Fruit fly (Drosophila melanogaster) whole organism, embryonic: ENCODE measurements around the gene Sry-alpha.

Experiments
- ATbp ChIP-seq: fragments of 200-800 bp; sonication (Bioruptor generic); optimal IDR thresholded peaks from 2 replicates; lab custom pipeline; 2017; ENCODE audit warnings: missing biosample characterization, mild to moderate bottlenecking, missing genetic modification characterization, missing genetic modification reagents
- Adf1 ChIP-seq: fragments of 200-800 bp; sonication (Bioruptor generic); IDR thresholded peaks from 2 replicates; pipeline ENCODE4 v1.3.6; 2022; ENCODE audit warnings: missing biosample characterization, missing genetic modification characterization
- Bgb ChIP-seq: fragments of 200-800 bp; sonication (Bioruptor generic); IDR thresholded peaks from 2 replicates; pipeline ENCODE4 v1.3.6; 2022; ENCODE audit warnings: missing biosample characterization, missing genetic modification characterization; ENCODE audit not compliant: partially characterized antibody
- CG10321 ChIP-seq: fragments of 200-800 bp; sonication (Bioruptor generic); IDR thresholded peaks from 2 replicates; pipeline ENCODE4 v1.3.6; 2022; ENCODE audit warnings: missing biosample characterization, missing genetic modification characterization
- CG10543 ChIP-seq: fragments of 200-800 bp; sonication (Bioruptor generic); optimal IDR thresholded peaks from 3 replicates; lab custom pipeline; 2017; ENCODE audit warnings: missing biosample characterization, mild to moderate bottlenecking, missing genetic modification characterization, moderate library complexity
- CG10654 ChIP-seq: fragments of 200-800 bp; sonication (Bioruptor generic); optimal IDR thresholded peaks from 2 replicates; lab custom pipeline; 2016; ENCODE audit warnings: missing biosample characterization, missing genetic modification characterization
- CG10979 ChIP-seq: fragments of 200-800 bp; sonication (Bioruptor generic); optimal IDR thresholded peaks from 2 replicates; lab custom pipeline; 2018; ENCODE audit warnings: missing biosample characterization, mild to moderate bottlenecking, missing genetic modification characterization, moderate library complexity
- CG12744 ChIP-seq: fragments of 200-800 bp; sonication (Bioruptor generic); optimal IDR thresholded peaks from 2 replicates; lab custom pipeline; 2016; ENCODE audit warnings: missing biosample characterization, missing genetic modification characterization
- CG14965 ChIP-seq: fragments of 200-800 bp; sonication (Bioruptor generic); optimal IDR thresholded peaks from 2 replicates; lab custom pipeline; 2016; ENCODE audit warnings: missing biosample characterization, missing genetic modification characterization, borderline replicate concordance
- CG15479 ChIP-seq: fragments of 200-800 bp; sonication (Bioruptor generic); optimal IDR thresholded peaks from 3 replicates; lab custom pipeline; 2019; ENCODE audit warnings: missing biosample characterization, mild to moderate bottlenecking, missing genetic modification characterization, moderate library complexity
- CG16779 ChIP-seq: fragments of 200-800 bp; sonication (Bioruptor generic); IDR thresholded peaks from 2 replicates; pipeline ENCODE4 v1.3.6; 2022; ENCODE audit warnings: missing biosample characterization, missing genetic modification characterization
- CG17361 ChIP-seq: fragments of 200-800 bp; sonication (Bioruptor generic); IDR thresholded peaks from 3 replicates; pipeline ENCODE4 v1.3.6; 2022; ENCODE audit warnings: missing biosample characterization, missing genetic modification characterization
- CG17829 ChIP-seq: fragments of 200-800 bp; optimal IDR thresholded peaks from 2 replicates; lab custom pipeline; 2019; ENCODE audit warnings: missing biosample characterization, mild to moderate bottlenecking, missing genetic modification characterization, moderate library complexity
- CG18011 ChIP-seq: fragments of 200-800 bp; sonication (Bioruptor generic); optimal IDR thresholded peaks from 2 replicates; lab custom pipeline; 2017; ENCODE audit warnings: missing biosample characterization, missing genetic modification characterization, mild to moderate bottlenecking, moderate library complexity, missing genotype
- CG2129 ChIP-seq: fragments of 200-800 bp; sonication (Bioruptor generic); IDR thresholded peaks from 2 replicates; pipeline ENCODE4 v1.3.6; 2022; ENCODE audit warnings: missing biosample characterization, missing genetic modification characterization; ENCODE audit not compliant: partially characterized antibody
- CG2889 ChIP-seq: fragments of 200-800 bp; sonication (Bioruptor generic); IDR thresholded peaks from 3 replicates; pipeline ENCODE4 v1.3.6; 2022; ENCODE audit warnings: missing biosample characterization, missing genetic modification characterization
- CG30403 ChIP-seq: fragments of 200-800 bp; sonication (Bioruptor generic); optimal IDR thresholded peaks from 3 replicates; lab custom pipeline; 2016; ENCODE audit warnings: missing biosample characterization, missing genetic modification characterization
- CG32532 ChIP-seq: fragments of 200-800 bp; sonication (Bioruptor generic); IDR thresholded peaks from 2 replicates; pipeline ENCODE4 v1.3.6; 2022; ENCODE audit warnings: missing biosample characterization, missing genetic modification characterization
- CG4820 ChIP-seq: fragments of 200-800 bp; sonication (Bioruptor generic); optimal IDR thresholded peaks from 3 replicates; lab custom pipeline; 2016; ENCODE audit warnings: missing biosample characterization, missing genetic modification characterization
- CG6175 ChIP-seq: fragments of 200-800 bp; sonication (Bioruptor generic); IDR thresholded peaks from 3 replicates; pipeline ENCODE4 v1.3.6; 2022; ENCODE audit warnings: missing biosample characterization, missing genetic modification characterization
- CG8281 ChIP-seq: fragments of 200-800 bp; sonication (Bioruptor generic); optimal IDR thresholded peaks from 2 replicates; lab custom pipeline; 2018; ENCODE audit warnings: missing biosample characterization, mild to moderate bottlenecking, missing genetic modification characterization, moderate library complexity
- CG9817 ChIP-seq: fragments of 200-800 bp; sonication (Bioruptor generic); optimal IDR thresholded peaks from 2 replicates; lab custom pipeline; 2018; ENCODE audit warnings: missing biosample characterization, mild to moderate bottlenecking, missing genetic modification characterization, moderate library complexity
- CrebB ChIP-seq: fragments of 200-800 bp; sonication (Bioruptor generic); optimal IDR thresholded peaks from 3 replicates; lab custom pipeline; 2018; ENCODE audit warnings: missing biosample characterization, mild to moderate bottlenecking, missing genetic modification characterization
- Ets65A ChIP-seq: fragments of 200-800 bp; sonication (Bioruptor generic); peaks from one replicate; lab custom pipeline; 2016; ENCODE audit warnings: missing biosample characterization, missing genetic modification characterization
- Neu2 ChIP-seq: fragments of 200-800 bp; sonication (Bioruptor generic); optimal IDR thresholded peaks from 3 replicates; lab custom pipeline; 2016; ENCODE audit warnings: missing biosample characterization, missing genetic modification characterization, borderline replicate concordance
- NfI ChIP-seq: fragments of 200-800 bp; sonication (Bioruptor generic); optimal IDR thresholded peaks from 3 replicates; lab custom pipeline; 2018; ENCODE audit warnings: missing biosample characterization, mild to moderate bottlenecking, missing genetic modification characterization, moderate library complexity
- Oaz ChIP-seq: fragments of 200-800 bp; sonication (Bioruptor generic); IDR thresholded peaks from 2 replicates; pipeline ENCODE4 v1.3.6; 2022; ENCODE audit warnings: missing biosample characterization, missing genetic modification characterization
- Sox100B ChIP-seq: fragments of 200-800 bp; sonication (Bioruptor generic); optimal IDR thresholded peaks from 3 replicates; lab custom pipeline; 2018; ENCODE audit warnings: missing biosample characterization, mild to moderate bottlenecking, missing genetic modification characterization
- Ssrp ChIP-seq: fragments of 200-800 bp; sonication (Bioruptor generic); optimal IDR thresholded peaks from 2 replicates; lab custom pipeline; 2018; ENCODE audit warnings: missing biosample characterization, mild to moderate bottlenecking, missing genetic modification characterization, moderate library complexity
- ash1 ChIP-seq: fragments of 200-800 bp; sonication (Bioruptor generic); optimal IDR thresholded peaks from 2 replicates; lab custom pipeline; 2018; ENCODE audit warnings: missing biosample characterization, mild to moderate bottlenecking, missing genetic modification characterization
- bab2 ChIP-seq: fragments of 200-800 bp; sonication (Bioruptor generic); optimal IDR thresholded peaks from 2 replicates; lab custom pipeline; 2016; ENCODE audit warnings: missing biosample characterization, missing genetic modification characterization
- chm ChIP-seq: fragments of 200-800 bp; sonication (Bioruptor generic); IDR thresholded peaks from 2 replicates; pipeline ENCODE4 v1.3.6; 2022; ENCODE audit warnings: missing biosample characterization, missing genetic modification characterization
- corto ChIP-seq: fragments of 200-800 bp; sonication (Bioruptor generic); optimal IDR thresholded peaks from 2 replicates; lab custom pipeline; 2016; ENCODE audit warnings: missing biosample characterization, mild to moderate bottlenecking, missing genetic modification characterization, moderate library complexity
- dysf ChIP-seq: fragments of 200-800 bp; sonication (Bioruptor generic); IDR thresholded peaks from 3 replicates; pipeline ENCODE4 v1.3.6; 2022; ENCODE audit warnings: missing biosample characterization, missing genetic modification characterization
- en ChIP-seq: fragments of 200-800 bp; sonication (Bioruptor generic); optimal IDR thresholded peaks from 2 replicates; lab custom pipeline; 2016; ENCODE audit warnings: missing biosample characterization, missing genetic modification characterization
- eyg ChIP-seq: fragments of 200-800 bp; sonication (Bioruptor generic); optimal IDR thresholded peaks from 3 replicates; lab custom pipeline; 2016; ENCODE audit warnings: missing biosample characterization, missing genetic modification characterization
- fd3F ChIP-seq: fragments of 200-800 bp; sonication (Bioruptor generic); optimal IDR thresholded peaks from 2 replicates; lab custom pipeline; 2018; ENCODE audit warnings: missing biosample characterization, mild to moderate bottlenecking, missing genetic modification characterization, moderate library complexity
- gcm2 ChIP-seq: fragments of 200-800 bp; sonication (Bioruptor generic); optimal IDR thresholded peaks from 2 replicates; lab custom pipeline; 2016; ENCODE audit warnings: missing biosample characterization, missing genetic modification characterization
- gro ChIP-seq: fragments of 200-800 bp; sonication (Bioruptor generic); optimal IDR thresholded peaks from 2 replicates; lab custom pipeline; 2016; ENCODE audit warnings: missing biosample characterization, missing genetic modification characterization
- gsb ChIP-seq: fragments of 200-800 bp; sonication (Bioruptor generic); IDR thresholded peaks from 2 replicates; pipeline ENCODE4 v1.3.6; 2022; ENCODE audit warnings: missing biosample characterization, missing genetic modification characterization
- hkb ChIP-seq, 2 experiments: fragments of 200-800 bp in 1 of 2; fragments of >200 bp in 1 of 2; sonication (Bioruptor generic) in 1 of 2; IDR thresholded peaks in 1 of 2; optimal IDR thresholded peaks in 1 of 2; 2 replicates each; pipeline versions ENCODE4 v1.3.6 to Lab custom; 2017 to 2022; ENCODE audit warnings: missing biosample characterization in 1 of 2, missing genetic modification characterization in 1 of 2
- klu ChIP-seq: fragments of 200-800 bp; sonication (Bioruptor generic); IDR thresholded peaks from 2 replicates; pipeline ENCODE4 v1.3.6; 2022; ENCODE audit warnings: missing biosample characterization, missing genetic modification characterization
- luna ChIP-seq: fragments of 200-800 bp; sonication (Bioruptor generic); optimal IDR thresholded peaks from 2 replicates; lab custom pipeline; 2016; ENCODE audit warnings: missing biosample characterization, missing genetic modification characterization
- maf-S ChIP-seq: fragments of 200-800 bp; sonication (Bioruptor generic); optimal IDR thresholded peaks from 2 replicates; lab custom pipeline; 2016; ENCODE audit warnings: missing biosample characterization, missing genetic modification characterization
- oc ChIP-seq: fragments of 200-800 bp; sonication (Bioruptor generic); optimal IDR thresholded peaks from 2 replicates; lab custom pipeline; 2018; ENCODE audit warnings: missing biosample characterization, mild to moderate bottlenecking, missing genetic modification characterization, moderate library complexity
- org-1 ChIP-seq: fragments of 200-800 bp; sonication (Bioruptor generic); optimal IDR thresholded peaks from 2 replicates; lab custom pipeline; 2017; ENCODE audit warnings: missing biosample characterization, missing genetic modification characterization
- slou ChIP-seq: fragments of 200-800 bp; sonication (Bioruptor generic); optimal IDR thresholded peaks from 3 replicates; lab custom pipeline; 2016; ENCODE audit warnings: missing biosample characterization, missing genetic modification characterization
- ssp ChIP-seq: fragments of 200-800 bp; sonication (Bioruptor generic); IDR thresholded peaks from 2 replicates; pipeline ENCODE4 v1.3.6; 2022; ENCODE audit warnings: missing biosample characterization, missing genetic modification characterization
- twi ChIP-seq: fragments of 200-800 bp; optimal IDR thresholded peaks from 2 replicates; lab custom pipeline; 2019; ENCODE audit warnings: missing biosample characterization, mild to moderate bottlenecking, missing genetic modification characterization, moderate library complexity
- tx ChIP-seq: fragments of 200-800 bp; sonication (Bioruptor generic); optimal IDR thresholded peaks from 2 replicates; lab custom pipeline; 2016; ENCODE audit warnings: missing biosample characterization, missing genetic modification characterization
- yki ChIP-seq: fragments of >200 bp; optimal IDR thresholded peaks from 3 replicates; lab custom pipeline; 2018

The Sry-alpha gene

DNA sequence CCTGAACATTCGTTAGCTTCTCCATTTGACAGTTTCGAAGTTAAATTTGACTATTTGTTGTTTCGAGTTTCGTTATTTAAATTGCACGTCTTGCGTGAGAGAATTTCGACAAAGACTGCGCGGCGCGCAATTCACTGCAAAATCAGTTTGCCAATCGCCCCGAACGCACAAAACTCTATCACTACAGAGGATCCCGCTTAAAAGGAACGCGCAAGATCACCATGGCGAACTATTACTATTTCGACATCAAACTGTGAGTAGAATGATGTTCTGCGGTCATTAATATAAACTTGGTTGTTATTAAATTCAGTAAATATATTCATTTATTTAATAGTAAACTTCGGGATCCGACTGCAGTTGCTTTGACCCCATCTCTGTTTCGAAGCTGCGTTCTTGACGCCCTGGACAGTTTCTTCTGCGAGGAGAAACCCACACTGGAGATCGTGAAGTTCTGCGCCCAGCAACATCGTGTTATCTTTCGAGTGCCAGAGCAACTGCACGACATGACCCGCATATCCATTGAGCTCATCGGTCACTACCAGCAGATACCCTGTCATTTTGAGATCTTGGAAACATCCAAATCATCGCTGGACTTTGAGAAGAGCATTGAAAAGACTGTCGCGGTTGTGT, 16.5 kb downstream of the Sry-alpha start, which contains the start of the genes Rpp14b and spn-A (continued):
- no peak for TF ChIP-seq corto
- TF ChIP-seq NfI (GFP tag; lab: Kevin White, UChicago) = peak; percentile 10
- TF ChIP-seq CG4820 = peak; percentile 90
- TF ChIP-seq org-1 (GFP tag; lab: Kevin White, UChicago) = no peak
- TF ChIP-seq CG16779 = no peak
- no peak for TF ChIP-seq CG6175 (GFP tag; lab: Robert Waterston, UW)
- TF ChIP-seq CG32532 (GFP tag; lab: Robert Waterston, UW) = peak; percentile 28; the same call in 1 of the 2 replicates
- TF ChIP-seq dysf = no peak
- no peak; the same call in 2 of the 3 replicates for TF ChIP-seq CG17361 (GFP tag; lab: Robert Waterston, UW)
- TF ChIP-seq CG10654 (GFP tag; lab: Kevin White, UChicago) = no peak
- TF ChIP-seq bab2 = no peak
- TF ChIP-seq eyg = no peak
- TF ChIP-seq gcm2 (GFP tag; lab: Kevin White, UChicago) = no peak
- TF ChIP-seq tx (GFP tag; lab: Kevin White, UChicago) = no peak
- no peak for TF ChIP-seq CrebB (tag; lab: Kevin White, UChicago)
- no peak for TF ChIP-seq maf-S (GFP tag; lab: Kevin White, UChicago)
- TF ChIP-seq CG17829 = no peak
- TF ChIP-seq CG10979 (tag; lab: Kevin White, UChicago) = no peak
- TF ChIP-seq CG10321 (GFP tag; lab: Robert Waterston, UW) = no peak
- no peak for TF ChIP-seq CG2889
- no peak for TF ChIP-seq Adf1 (GFP tag; lab: Robert Waterston, UW)
- peak; percentile 28 for TF ChIP-seq CG9817 (tag; lab: Kevin White, UChicago)
- no peak for TF ChIP-seq gro (GFP tag; lab: Kevin White, UChicago)
- peak; percentile 81 for TF ChIP-seq CG15479
- TF ChIP-seq Sox100B = no peak
- TF ChIP-seq luna (GFP tag; lab: Kevin White, UChicago) = no peak
- no peak for TF ChIP-seq slou (GFP tag; lab: Kevin White, UChicago)
- no peak for TF ChIP-seq hkb (optimal IDR thresholded peaks at IDR 0.05; lab: Kevin White, UChicago)
- TF ChIP-seq hkb (GFP tag; IDR thresholded peaks at IDR 0.05; lab: Robert Waterston, UW) = no peak
- no peak for TF ChIP-seq fd3F (GFP tag; lab: Kevin White, UChicago)
- no peak for TF ChIP-seq CG2129 (GFP tag; lab: Robert Waterston, UW)
- TF ChIP-seq yki (lab: Kevin White, UChicago) = peak; percentile 47
- no peak for TF ChIP-seq Oaz (GFP tag; lab: Robert Waterston, UW)
- TF ChIP-seq CG30403 = no peak
- TF ChIP-seq Bgb (GFP tag; lab: Robert Waterston, UW) = 0 out of 2 replicates have a peak, but pooled peaks have one; percentile 13
- no peak for TF ChIP-seq ssp (GFP tag; lab: Robert Waterston, UW)
- no peak for TF ChIP-seq CG8281 (tag; lab: Kevin White, UChicago)
- no peak for TF ChIP-seq CG14965 (GFP tag; lab: Kevin White, UChicago)
- TF ChIP-seq oc (tag; lab: Kevin White, UChicago) = no peak
- no peak for TF ChIP-seq twi
- peak; percentile 81 for TF ChIP-seq Ets65A
- no peak for TF ChIP-seq CG12744
- TF ChIP-seq CG18011 (GFP tag; lab: Kevin White, UChicago) = no peak
- TF ChIP-seq ATbp (GFP tag; lab: Kevin White, UChicago) = no peak
- peak; percentile 11 for TF ChIP-seq Ssrp (tag; lab: Kevin White, UChicago)
- TF ChIP-seq CG10543 (GFP tag; lab: Kevin White, UChicago) = no peak
- no peak for TF ChIP-seq ash1 (GFP tag; lab: Kevin White, UChicago)
- TF ChIP-seq gsb = no peak
- 0 out of 2 replicates have a peak, but pooled peaks have one; percentile 21 for TF ChIP-seq klu (GFP tag; lab: Robert Waterston, UW)
- TF ChIP-seq chm (GFP tag; lab: Robert Waterston, UW) = 0 out of 2 replicates have a peak, but pooled peaks have one; percentile 19
- TF ChIP-seq en = no peak
- no peak for TF ChIP-seq Neu2 (GFP tag; lab: Kevin White, UChicago)
